Worm (Caenorhabditis elegans) whole organism, late embryonic: ENCODE measurements around the gene mpk-2.

Source experiments
- ama-1 ChIP-seq: fragments of 150-350 bp; optimal IDR thresholded peaks from 2 replicates; lab custom pipeline; 2014
- ceh-14 ChIP-seq: sonication (generic microtip); optimal IDR thresholded peaks from 2 replicates; lab custom pipeline; 2016; ENCODE audit warnings: missing genotype, missing genetic modification characterization, missing compliant biosample characterization
- ceh-6 ChIP-seq: fragments of 200-800 bp; sonication (Bioruptor generic); optimal IDR thresholded peaks from 2 replicates; lab custom pipeline; 2018; ENCODE audit warnings: mild to moderate bottlenecking, missing genetic modification characterization, missing compliant biosample characterization
- elt-2 ChIP-seq: sonication (generic microtip); optimal IDR thresholded peaks from 2 replicates; lab custom pipeline; 2016; ENCODE audit warnings: missing genetic modification reagents, missing genetic modification characterization, missing compliant biosample characterization
- elt-4 ChIP-seq: sonication (generic microtip); optimal IDR thresholded peaks from 2 replicates; lab custom pipeline; 2016; ENCODE audit warnings: missing genetic modification characterization, missing compliant biosample characterization
- fkh-10 ChIP-seq: fragments of 150-350 bp; optimal IDR thresholded peaks from 2 replicates; lab custom pipeline; 2014; ENCODE audit warnings: missing biosample characterization, missing genetic modification reagents, missing genetic modification characterization
- lin-11 ChIP-seq: fragments of 200-800 bp; sonication (Bioruptor generic); optimal IDR thresholded peaks from 2 replicates; lab custom pipeline; 2018; ENCODE audit warnings: mild to moderate bottlenecking, missing genetic modification characterization, missing compliant biosample characterization
- nhr-11 ChIP-seq: fragments of 150-350 bp; optimal IDR thresholded peaks from 2 replicates; lab custom pipeline; 2014; ENCODE audit warnings: missing biosample characterization, missing genetic modification characterization
- rnt-1 ChIP-seq: sonication (generic microtip); optimal IDR thresholded peaks from 2 replicates; lab custom pipeline; 2016; ENCODE audit warnings: missing genetic modification characterization, missing compliant biosample characterization
- sox-2 ChIP-seq: fragments of 200-800 bp; sonication (Bioruptor generic); IDR thresholded peaks from 2 replicates; pipeline ENCODE4 v1.3.6; 2022; ENCODE audit warnings: missing genetic modification reagents, missing genetic modification characterization, missing compliant biosample characterization
- sox-4 ChIP-seq: sonication (generic microtip); optimal IDR thresholded peaks from 2 replicates; lab custom pipeline; 2017; ENCODE audit warnings: mild to moderate bottlenecking, missing genetic modification characterization, inconsistent platforms, missing compliant biosample characterization

- TF ChIP-seq elt-2 (tag; lab: Kevin White, UChicago) (no peak), ceh-6 (no peak), ceh-14 (tag; lab: Kevin White, UChicago) (no peak), fkh-10 (no peak), rnt-1 (tag; lab: Kevin White, UChicago) (no peak), lin-11 (tag; lab: Kevin White, UChicago) (no peak), sox-4 (tag; lab: Kevin White, UChicago) (no peak), ama-1 (lab: Kevin White, UChicago) (no peak), elt-4 (tag; lab: Kevin White, UChicago) (no peak), nhr-11 (tag; lab: Kevin White, UChicago) (no peak), sox-2 (no peak)
Measured at ce11 chrII:5142619-5143018, 38.7 kb downstream of the mpk-2 start, which contains the start of gene F58A6.1.
